Fruit fly (Drosophila melanogaster) whole organism, pupa: ENCODE results near the gene CG14352.

Experiments
- CG12605 ChIP-seq: fragments of 200-800 bp; sonication (Bioruptor generic); IDR thresholded peaks from 2 replicates; pipeline ENCODE4 v1.3.6; 2022; ENCODE audit warnings: missing biosample characterization, missing genetic modification characterization
- CG15710 ChIP-seq: fragments of 200-800 bp; sonication (Bioruptor generic); optimal IDR thresholded peaks from 2 replicates; lab custom pipeline; 2018; ENCODE audit warnings: missing biosample characterization, mild to moderate bottlenecking, missing genetic modification characterization, moderate library complexity
- CG32121 ChIP-seq: fragments of 200-800 bp; sonication (Bioruptor generic); IDR thresholded peaks from 2 replicates; pipeline ENCODE4 v1.3.6; 2022; ENCODE audit warnings: missing biosample characterization, missing genetic modification characterization
- CG9948 ChIP-seq: fragments of 200-800 bp; sonication (Bioruptor generic); optimal IDR thresholded peaks from 2 replicates; lab custom pipeline; 2018; ENCODE audit warnings: missing biosample characterization, mild to moderate bottlenecking, missing genetic modification characterization, moderate library complexity
- D1 ChIP-seq: fragments of 200-800 bp; sonication (Bioruptor generic); optimal IDR thresholded peaks from 2 replicates; lab custom pipeline; 2018; ENCODE audit warnings: missing biosample characterization, mild to moderate bottlenecking, missing genetic modification characterization, moderate library complexity
- Ets98B ChIP-seq: fragments of 200-800 bp; sonication (Bioruptor generic); IDR thresholded peaks from 2 replicates; pipeline ENCODE4 v1.3.6; 2022; ENCODE audit warnings: missing biosample characterization, missing genetic modification characterization
- Pif1A ChIP-seq: fragments of 200-800 bp; sonication (Bioruptor generic); optimal IDR thresholded peaks from 3 replicates; lab custom pipeline; 2016; ENCODE audit warnings: missing biosample characterization, missing genetic modification characterization

The CG14352 gene

DNA sequence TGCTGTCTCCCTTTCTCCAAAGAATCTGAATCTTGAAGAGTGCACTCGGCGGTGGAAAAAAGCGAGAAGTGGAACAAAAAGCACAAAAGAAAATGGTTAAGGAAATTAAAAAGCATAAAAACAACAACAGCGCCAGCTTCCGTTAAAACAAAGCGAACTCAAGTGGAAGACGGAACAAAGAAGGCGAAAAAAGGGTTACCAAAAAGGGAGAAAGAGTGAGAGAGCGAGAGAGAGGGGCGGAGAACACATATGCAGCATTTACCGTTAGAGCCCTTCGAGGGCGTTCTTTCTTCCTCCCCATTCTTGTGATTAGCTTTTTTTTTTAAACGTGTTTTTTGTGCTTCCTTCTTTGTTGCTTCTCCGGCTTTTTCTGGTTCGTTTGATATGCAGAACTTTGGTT lies 46.9 kb downstream of the CG14352 start:
- no peak for TF ChIP-seq Ets98B (GFP tag; lab: Robert Waterston, UW)
- TF ChIP-seq Pif1A (GFP tag; lab: Kevin White, UChicago), result no peak
- no peak for TF ChIP-seq D1 (tag; lab: Kevin White, UChicago)
- no peak for TF ChIP-seq CG32121 (GFP tag; lab: Robert Waterston, UW)
- TF ChIP-seq CG15710, result no peak
- TF ChIP-seq CG9948 (tag; lab: Kevin White, UChicago), result no peak
- TF ChIP-seq CG12605 (GFP tag; lab: Robert Waterston, UW), result no peak
